Worm (Caenorhabditis elegans) whole organism, young adult: Measurements from ENCODE around the gene F01E11.18.

Source experiments
- F49E8.2 ChIP-seq: sonication (generic microtip); optimal IDR thresholded peaks from 3 replicates; lab custom pipeline; 2017; ENCODE audit warnings: missing genetic modification characterization, mild to moderate bottlenecking, missing compliant biosample characterization, antibody characterized with exemption, moderate library complexity; ENCODE audit not compliant: insufficient read depth
- F57C9.4 ChIP-seq: sonication (generic microtip); optimal IDR thresholded peaks from 2 replicates; lab custom pipeline; 2017; ENCODE audit warnings: mild to moderate bottlenecking, missing genetic modification characterization, missing compliant biosample characterization
- ccch-3 ChIP-seq: fragments of 200-800 bp; sonication (Bioruptor generic); optimal IDR thresholded peaks from 2 replicates; lab custom pipeline; 2018; ENCODE audit warnings: mild to moderate bottlenecking, missing genetic modification characterization, missing compliant biosample characterization
- ceh-91 ChIP-seq: fragments of 200-800 bp; sonication (Bioruptor generic); IDR thresholded peaks from 2 replicates; pipeline ENCODE4 v1.3.6; 2022; ENCODE audit warnings: missing genetic modification reagents, missing genetic modification characterization, missing compliant biosample characterization
- chd-7 ChIP-seq: sonication (generic microtip); optimal IDR thresholded peaks from 2 replicates; lab custom pipeline; 2016; ENCODE audit warnings: mild to moderate bottlenecking, missing genetic modification characterization, moderate library complexity, missing compliant biosample characterization
- gei-17 ChIP-seq: fragments of 200-800 bp; sonication (Bioruptor generic); optimal IDR thresholded peaks from 2 replicates; lab custom pipeline; 2018; ENCODE audit warnings: mild to moderate bottlenecking, missing genetic modification characterization, missing compliant biosample characterization
- lin-35 ChIP-seq, 3 experiments: fragments of 150-350 bp in 2 of 3; sonication (generic microtip) in 1 of 3; optimal IDR thresholded peaks; 2 replicates each; lab custom pipeline; 2014 to 2018; ENCODE audit warnings: missing biosample characterization in 3 of 3, missing genetic modification characterization in 3 of 3, missing genetic modification reagents in 3 of 3
- nfya-1 ChIP-seq: sonication (generic microtip); optimal IDR thresholded peaks from 2 replicates; lab custom pipeline; 2017; ENCODE audit warnings: antibody characterized with exemption, missing compliant biosample characterization, missing genetic modification characterization, borderline replicate concordance; ENCODE audit not compliant: insufficient read depth
- nhr-179 ChIP-seq: sonication (generic microtip); optimal IDR thresholded peaks from 2 replicates; lab custom pipeline; 2016; ENCODE audit warnings: mild to moderate bottlenecking, missing genetic modification characterization, missing compliant biosample characterization
- pbrm-1 ChIP-seq: fragments of 200-800 bp; sonication (Bioruptor generic); IDR thresholded peaks from 2 replicates; pipeline ENCODE4 v1.3.6; 2022; ENCODE audit warnings: missing genetic modification reagents, missing genetic modification characterization, missing compliant biosample characterization
- snpc-1.1 ChIP-seq: sonication (generic microtip); optimal IDR thresholded peaks from 2 replicates; lab custom pipeline; 2017; ENCODE audit warnings: missing genetic modification characterization, mild to moderate bottlenecking, missing compliant biosample characterization, antibody characterized with exemption, moderate library complexity, missing genotype, missing genetic modification reagents; ENCODE audit not compliant: insufficient read depth
- unc-130 ChIP-seq: sonication (generic microtip); optimal IDR thresholded peaks from 2 replicates; lab custom pipeline; 2016; ENCODE audit warnings: missing genetic modification reagents, missing genetic modification characterization, missing compliant biosample characterization
- unc-62 ChIP-seq: fragments of 150-350 bp; optimal IDR thresholded peaks from 2 replicates; lab custom pipeline; 2014; ENCODE audit warnings: missing biosample characterization, missing genetic modification reagents, missing genetic modification characterization
- ztf-6 ChIP-seq: fragments of 200-800 bp; sonication (Bioruptor generic); IDR thresholded peaks from 2 replicates; pipeline ENCODE4 v1.3.6; 2022; ENCODE audit warnings: missing genetic modification reagents, missing genetic modification characterization, missing compliant biosample characterization

DNA sequence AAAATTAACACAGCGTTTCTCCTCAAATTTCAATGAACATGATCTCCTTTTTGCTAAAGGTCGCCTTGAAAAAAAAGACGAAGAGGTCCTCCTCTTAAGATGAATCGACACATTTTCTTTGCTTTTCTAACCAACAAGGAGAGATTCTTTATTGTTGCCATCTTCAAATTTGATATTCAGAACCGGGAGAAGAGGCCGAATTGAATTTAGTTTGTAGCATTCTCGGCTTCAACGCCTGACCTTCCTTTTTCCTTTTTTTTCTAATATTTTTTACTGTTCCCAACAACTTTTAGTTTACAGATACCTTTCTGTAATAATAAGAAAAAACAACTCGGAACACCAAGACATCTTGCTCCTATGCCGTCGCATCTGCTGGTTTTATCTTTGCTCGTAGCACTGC, 30.3 kb downstream of the F01E11.18 start, which contains the start of gene cah-5:
- TF ChIP-seq F57C9.4 (no peak), ccch-3 (GFP tag; lab: Kevin White, UChicago) (no peak), pbrm-1 (GFP tag; lab: Robert Waterston, UW) (no peak), chd-7 (tag; lab: Kevin White, UChicago) (no peak), ceh-91 (GFP tag; lab: Robert Waterston, UW) (no peak), nfya-1 (no peak), lin-35 (GFP tag; optimal IDR thresholded peaks at IDR 0.05; lab: Kevin White, UChicago) (no peak), snpc-1.1 (tag; lab: Kevin White, UChicago) (no peak), unc-130 (GFP tag; lab: Kevin White, UChicago) (no peak), nhr-179 (tag; lab: Kevin White, UChicago) (no peak), ztf-6 (GFP tag; lab: Robert Waterston, UW) (no peak), gei-17 (no peak), F49E8.2 (tag; lab: Kevin White, UChicago) (no peak), unc-62 (GFP tag; lab: Kevin White, UChicago) (no peak)
